Worm (Caenorhabditis elegans) whole organism, young adult: ENCODE results near the gene F39G3.2.

Experiments used
- B0019.2 ChIP-seq: fragments of 200-800 bp; sonication (Bioruptor generic); conservative IDR thresholded peaks from 2 replicates; pipeline ENCODE4 v1.3.6; 2022; ENCODE audit warnings: missing genetic modification reagents, missing genetic modification characterization, missing compliant biosample characterization
- B0035.1 ChIP-seq: sonication (generic microtip); optimal IDR thresholded peaks from 2 replicates; lab custom pipeline; 2016; ENCODE audit warnings: missing genetic modification characterization, mild to moderate bottlenecking, missing compliant biosample characterization, missing genotype, missing genetic modification reagents
- B0336.3 ChIP-seq: fragments of 200-800 bp; sonication (Bioruptor generic); IDR thresholded peaks from 2 replicates; pipeline ENCODE4 v1.3.6; 2022; ENCODE audit warnings: missing genetic modification characterization, missing compliant biosample characterization
- C06A6.2 ChIP-seq: fragments of 200-800 bp; sonication (Bioruptor generic); conservative IDR thresholded peaks from 2 replicates; pipeline ENCODE4 v1.3.6; 2022; ENCODE audit warnings: missing genetic modification characterization, missing compliant biosample characterization
- F33H1.4 ChIP-seq: fragments of 200-800 bp; sonication (Bioruptor generic); IDR thresholded peaks from 2 replicates; pipeline ENCODE4 v1.3.6; 2022; ENCODE audit warnings: missing genetic modification reagents, missing genetic modification characterization, missing compliant biosample characterization
- F37B4.10 ChIP-seq: fragments of 200-800 bp; sonication (Bioruptor generic); IDR thresholded peaks from 2 replicates; pipeline ENCODE4 v1.3.6; 2022; ENCODE audit warnings: missing genetic modification characterization, missing compliant biosample characterization
- F49E8.2 ChIP-seq: sonication (generic microtip); optimal IDR thresholded peaks from 3 replicates; lab custom pipeline; 2017; ENCODE audit warnings: missing genetic modification characterization, mild to moderate bottlenecking, missing compliant biosample characterization, antibody characterized with exemption, moderate library complexity; ENCODE audit not compliant: insufficient read depth
- K12H6.12 ChIP-seq: fragments of 200-800 bp; sonication (Bioruptor generic); optimal IDR thresholded peaks from 2 replicates; lab custom pipeline; 2018; ENCODE audit warnings: mild to moderate bottlenecking, missing genetic modification characterization, missing compliant biosample characterization
- Y53G8AR.9 ChIP-seq: fragments of 200-800 bp; sonication (Bioruptor generic); conservative IDR thresholded peaks from 2 replicates; pipeline ENCODE4 v1.3.6; 2022; ENCODE audit warnings: missing genetic modification reagents, missing genetic modification characterization, missing compliant biosample characterization
- Y67H2A.10 ChIP-seq: fragments of 200-800 bp; sonication (Bioruptor generic); conservative IDR thresholded peaks from 2 replicates; pipeline ENCODE4 v1.3.6; 2022; ENCODE audit warnings: missing genetic modification reagents, missing genetic modification characterization, missing compliant biosample characterization
- Y95B8A.8 ChIP-seq: fragments of 200-800 bp; sonication (Bioruptor generic); IDR thresholded peaks from 2 replicates; pipeline ENCODE4 v1.3.6; 2022; ENCODE audit warnings: missing genetic modification reagents, missing genetic modification characterization, missing compliant biosample characterization
- ZK185.1 ChIP-seq: sonication (generic microtip); optimal IDR thresholded peaks from 2 replicates; lab custom pipeline; 2016; ENCODE audit warnings: mild to moderate bottlenecking, missing genetic modification characterization, missing compliant biosample characterization; ENCODE audit not compliant: poor library complexity, severe bottlenecking
- akir-1 ChIP-seq: fragments of 200-800 bp; sonication (Bioruptor generic); optimal IDR thresholded peaks from 2 replicates; lab custom pipeline; 2018; ENCODE audit warnings: mild to moderate bottlenecking, missing genetic modification characterization, moderate library complexity, missing compliant biosample characterization
- ama-1 ChIP-seq, 3 experiments: fragments of 150-350 bp in 1 of 3; sonication (generic microtip) in 2 of 3; optimal IDR thresholded peaks; 2 replicates each; lab custom pipeline; 2014 to 2018; ENCODE audit warnings: missing biosample characterization in 2 of 3, missing genetic modification characterization in 2 of 3, missing genetic modification reagents in 2 of 3
- bed-1 ChIP-seq: fragments of 200-800 bp; sonication (Bioruptor generic); IDR thresholded peaks from 2 replicates; pipeline ENCODE4 v1.3.6; 2022; ENCODE audit warnings: missing genetic modification reagents, missing genetic modification characterization, missing compliant biosample characterization
- cebp-1 ChIP-seq, 2 experiments: fragments of 200-800 bp in 1 of 2; sonication (Bioruptor generic) in 1 of 2; sonication (generic microtip) in 1 of 2; IDR thresholded peaks in 1 of 2; optimal IDR thresholded peaks in 1 of 2; 2 replicates each; pipeline versions ENCODE4 v1.3.6 to Lab custom; 2017 to 2022; ENCODE audit warnings: missing compliant biosample characterization in 2 of 2, missing genetic modification characterization in 2 of 2, mild to moderate bottlenecking in 1 of 2, missing genetic modification reagents in 1 of 2, moderate library complexity in 1 of 2
- cebp-2 ChIP-seq: fragments of 200-800 bp; sonication (Bioruptor generic); IDR thresholded peaks from 2 replicates; pipeline ENCODE4 v1.3.6; 2022; ENCODE audit warnings: missing genetic modification characterization, missing compliant biosample characterization
- ceh-100 ChIP-seq: fragments of 200-800 bp; sonication (Bioruptor generic); IDR thresholded peaks from 2 replicates; pipeline ENCODE4 v1.3.6; 2022; ENCODE audit warnings: missing genetic modification reagents, missing genetic modification characterization, missing compliant biosample characterization
- ceh-40 ChIP-seq: fragments of 200-800 bp; sonication (Bioruptor generic); IDR thresholded peaks from 2 replicates; pipeline ENCODE4 v1.3.6; 2022; ENCODE audit warnings: missing genetic modification characterization, missing compliant biosample characterization
- ceh-58 ChIP-seq: fragments of 200-800 bp; sonication (Bioruptor generic); IDR thresholded peaks from 2 replicates; pipeline ENCODE4 v1.3.6; 2022; ENCODE audit warnings: missing genetic modification characterization, missing compliant biosample characterization
- ceh-79 ChIP-seq: sonication (generic microtip); optimal IDR thresholded peaks from 2 replicates; lab custom pipeline; 2017; ENCODE audit warnings: mild to moderate bottlenecking, missing genetic modification characterization, missing compliant biosample characterization
- egrh-3 ChIP-seq: fragments of 200-800 bp; sonication (Bioruptor generic); IDR thresholded peaks from 2 replicates; pipeline ENCODE4 v1.3.6; 2022; ENCODE audit warnings: missing genetic modification reagents, missing genetic modification characterization, missing compliant biosample characterization
- hmg-1.2 ChIP-seq: fragments of 200-800 bp; sonication (Bioruptor generic); IDR thresholded peaks from 2 replicates; pipeline ENCODE4 v1.3.6; 2022; ENCODE audit warnings: missing genetic modification reagents, missing genetic modification characterization, missing compliant biosample characterization
- let-526 ChIP-seq: fragments of 200-800 bp; sonication (Bioruptor generic); IDR thresholded peaks from 2 replicates; pipeline ENCODE4 v1.3.6; 2022; ENCODE audit warnings: missing genetic modification reagents, missing genetic modification characterization, missing compliant biosample characterization
- let-607 ChIP-seq, 2 experiments: fragments of 200-800 bp in 1 of 2; sonication (Bioruptor generic) in 1 of 2; sonication (generic microtip) in 1 of 2; optimal IDR thresholded peaks; 2 replicates each; lab custom pipeline; 2016 to 2018; ENCODE audit warnings: mild to moderate bottlenecking in 2 of 2, missing compliant biosample characterization in 2 of 2, missing genetic modification characterization in 2 of 2, moderate library complexity in 2 of 2, missing genotype in 1 of 2
- lin-26 ChIP-seq: fragments of 200-800 bp; sonication (Bioruptor generic); IDR thresholded peaks from 2 replicates; pipeline ENCODE4 v1.3.6; 2022; ENCODE audit warnings: missing genetic modification reagents, missing genetic modification characterization, missing compliant biosample characterization
- lin-35 ChIP-seq, 3 experiments: fragments of 150-350 bp in 2 of 3; sonication (generic microtip) in 1 of 3; optimal IDR thresholded peaks; 2 replicates each; lab custom pipeline; 2014 to 2018; ENCODE audit warnings: missing biosample characterization in 3 of 3, missing genetic modification characterization in 3 of 3, missing genetic modification reagents in 3 of 3
- lin-40 ChIP-seq: sonication (generic microtip); optimal IDR thresholded peaks from 2 replicates; lab custom pipeline; 2016; ENCODE audit warnings: missing genetic modification characterization, mild to moderate bottlenecking, missing compliant biosample characterization, missing genotype, missing genetic modification reagents
- lin-54 ChIP-seq: fragments of 200-800 bp; sonication (Bioruptor generic); optimal IDR thresholded peaks from 2 replicates; lab custom pipeline; 2018; ENCODE audit warnings: mild to moderate bottlenecking, missing genetic modification characterization, missing compliant biosample characterization
- madf-3 ChIP-seq: fragments of 200-800 bp; sonication (Bioruptor generic); IDR thresholded peaks from 2 replicates; pipeline ENCODE4 v1.3.6; 2022; ENCODE audit warnings: missing genetic modification reagents, missing genetic modification characterization, missing compliant biosample characterization
- madf-6 ChIP-seq: fragments of 200-800 bp; sonication (Bioruptor generic); IDR thresholded peaks from 2 replicates; pipeline ENCODE4 v1.3.6; 2022; ENCODE audit warnings: missing genetic modification reagents, missing genetic modification characterization, missing compliant biosample characterization
- mcd-1 ChIP-seq: fragments of 200-800 bp; sonication (Bioruptor generic); IDR thresholded peaks from 2 replicates; pipeline ENCODE4 v1.3.6; 2022; ENCODE audit warnings: missing genetic modification reagents, missing genetic modification characterization, missing compliant biosample characterization
- mxl-1 ChIP-seq: sonication (generic microtip); optimal IDR thresholded peaks from 2 replicates; lab custom pipeline; 2016; ENCODE audit warnings: missing genetic modification characterization, missing compliant biosample characterization
- nhr-179 ChIP-seq: sonication (generic microtip); optimal IDR thresholded peaks from 2 replicates; lab custom pipeline; 2016; ENCODE audit warnings: mild to moderate bottlenecking, missing genetic modification characterization, missing compliant biosample characterization
- nhr-80 ChIP-seq: sonication (generic microtip); optimal IDR thresholded peaks from 2 replicates; lab custom pipeline; 2016; ENCODE audit warnings: missing genetic modification characterization, missing compliant biosample characterization
- rec-8 ChIP-seq, 2 experiments: sonication (generic microtip); optimal IDR thresholded peaks; 2 replicates each; lab custom pipeline; 2016; ENCODE audit warnings: mild to moderate bottlenecking in 2 of 2, missing genetic modification characterization in 2 of 2, missing genetic modification reagents in 2 of 2, missing genotype in 2 of 2, missing biosample characterization in 1 of 2, missing compliant biosample characterization in 1 of 2, moderate library complexity in 1 of 2
- sptf-2 ChIP-seq: fragments of 200-800 bp; sonication (Bioruptor generic); optimal IDR thresholded peaks from 2 replicates; lab custom pipeline; 2018; ENCODE audit warnings: mild to moderate bottlenecking, missing genetic modification characterization, missing compliant biosample characterization
- tlf-1 ChIP-seq: fragments of 200-800 bp; sonication (Bioruptor generic); optimal IDR thresholded peaks from 2 replicates; lab custom pipeline; 2018; ENCODE audit warnings: mild to moderate bottlenecking, missing genetic modification characterization, missing compliant biosample characterization
- unc-130 ChIP-seq: sonication (generic microtip); optimal IDR thresholded peaks from 2 replicates; lab custom pipeline; 2016; ENCODE audit warnings: missing genetic modification reagents, missing genetic modification characterization, missing compliant biosample characterization
- zfh-2 ChIP-seq: fragments of 200-800 bp; sonication (Bioruptor generic); conservative IDR thresholded peaks from 2 replicates; pipeline ENCODE4 v1.3.6; 2022; ENCODE audit warnings: missing genetic modification reagents, missing genetic modification characterization, missing compliant biosample characterization
- zim-3 ChIP-seq: sonication (generic microtip); optimal IDR thresholded peaks from 2 replicates; lab custom pipeline; 2017; ENCODE audit warnings: mild to moderate bottlenecking, missing genetic modification characterization, moderate library complexity, missing compliant biosample characterization
- ztf-18 ChIP-seq: sonication (generic microtip); optimal IDR thresholded peaks from 2 replicates; lab custom pipeline; 2016; ENCODE audit warnings: missing genotype, mild to moderate bottlenecking, missing genetic modification characterization, missing compliant biosample characterization
- ztf-22 ChIP-seq: fragments of 200-800 bp; sonication (Bioruptor generic); optimal IDR thresholded peaks from 2 replicates; lab custom pipeline; 2018; ENCODE audit warnings: mild to moderate bottlenecking, missing genetic modification characterization, moderate library complexity, missing compliant biosample characterization
- ztf-25 ChIP-seq: fragments of 200-800 bp; sonication (Bioruptor generic); IDR thresholded peaks from 2 replicates; pipeline ENCODE4 v1.3.6; 2022; ENCODE audit warnings: missing genetic modification reagents, missing genetic modification characterization, missing compliant biosample characterization
- ztf-6 ChIP-seq: fragments of 200-800 bp; sonication (Bioruptor generic); IDR thresholded peaks from 2 replicates; pipeline ENCODE4 v1.3.6; 2022; ENCODE audit warnings: missing genetic modification reagents, missing genetic modification characterization, missing compliant biosample characterization

Gene F39G3.2

ce11 chrV:4737727-4738126 is at the start of gene F39G3.2:
Gene F39G3.2, plus strand, starts transcription at chrV:4737831.
- no peak for TF ChIP-seq bed-1 (GFP tag; lab: Robert Waterston, UW)
- TF ChIP-seq nhr-80 (tag; lab: Kevin White, UChicago), result peak; percentile 74
- TF ChIP-seq cebp-2 (GFP tag; lab: Robert Waterston, UW), result no peak
- TF ChIP-seq let-607 (tag; optimal IDR thresholded peaks at IDR 0.05; lab: Kevin White, UChicago), result no peak
- TF ChIP-seq B0035.1 (tag; lab: Kevin White, UChicago), result no peak
- no peak for TF ChIP-seq tlf-1 (GFP tag; lab: Kevin White, UChicago)
- TF ChIP-seq lin-54 (GFP tag; lab: Kevin White, UChicago), result no peak
- no peak for TF ChIP-seq madf-6 (GFP tag; lab: Robert Waterston, UW)

DNA sequence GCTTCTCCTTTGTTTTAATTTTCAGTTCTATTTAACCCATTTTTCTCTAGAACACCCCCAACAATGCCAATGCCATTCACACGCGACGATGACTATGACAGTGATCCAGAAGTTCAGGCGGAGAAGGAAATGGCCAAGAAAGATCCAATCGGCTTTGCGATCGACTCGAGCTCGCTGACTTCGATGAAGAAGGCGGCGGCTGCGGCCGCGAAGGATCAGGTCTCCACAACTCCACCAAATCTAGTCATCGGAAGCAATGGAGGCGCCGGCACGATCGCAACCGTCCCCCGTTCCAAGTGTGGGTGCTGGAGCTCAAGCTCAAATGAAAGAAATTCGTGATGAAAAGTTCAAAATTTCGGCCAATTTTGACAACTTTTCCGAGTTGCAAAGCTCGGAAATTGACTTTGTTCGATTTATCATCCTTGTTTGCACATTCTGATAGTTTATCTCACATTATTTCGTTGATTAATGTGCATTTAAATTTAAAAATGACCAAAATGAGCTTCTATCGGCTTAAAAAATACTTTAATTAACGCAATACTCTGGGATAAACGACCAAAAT is 49.6 kb upstream of the F39G3.2 start, which contains the start of gene K03B4.2:
TSS of gene K03B4.2 (plus strand) at position 51 of the 562 bp plus-strand sequence.
- TF ChIP-seq let-526 (GFP tag; lab: Robert Waterston, UW), result no peak
- TF ChIP-seq Y95B8A.8 (GFP tag; lab: Robert Waterston, UW), result no peak
- TF ChIP-seq F37B4.10, result no peak
- TF ChIP-seq ceh-100 (GFP tag; lab: Robert Waterston, UW), result no peak
- no peak for TF ChIP-seq cebp-1 (GFP tag; IDR thresholded peaks at IDR 0.05; lab: Robert Waterston, UW)
- TF ChIP-seq cebp-1 (tag; optimal IDR thresholded peaks at IDR 0.05; lab: Kevin White, UChicago), result no peak
- TF ChIP-seq lin-40 (tag; lab: Kevin White, UChicago), result no peak
- no peak for TF ChIP-seq akir-1 (GFP tag; lab: Kevin White, UChicago)
- TF ChIP-seq hmg-1.2 (GFP tag; lab: Robert Waterston, UW), result no peak
- TF ChIP-seq tlf-1 (GFP tag; lab: Kevin White, UChicago), result no peak
- peak; percentile 43; the same call in 1 of the 2 replicates for TF ChIP-seq mcd-1 (GFP tag; lab: Robert Waterston, UW)
- TF ChIP-seq zim-3, result peak; percentile 11
- TF ChIP-seq let-607 (tag; optimal IDR thresholded peaks at IDR 0.05; lab: Kevin White, UChicago), result no peak
- TF ChIP-seq egrh-3 (GFP tag; lab: Robert Waterston, UW), result 0 out of 2 replicates have a peak, but pooled peaks have one; percentile 26
- TF ChIP-seq C06A6.2 (GFP tag; lab: Robert Waterston, UW), result no peak
- TF ChIP-seq ztf-6 (GFP tag; lab: Robert Waterston, UW), result no peak
- no peak for TF ChIP-seq ceh-79 (tag; lab: Kevin White, UChicago)
- TF ChIP-seq ceh-40 (GFP tag; lab: Robert Waterston, UW), result no peak
- TF ChIP-seq lin-26, result no peak
- TF ChIP-seq bed-1 (GFP tag; lab: Robert Waterston, UW), result no peak
- no peak for TF ChIP-seq sptf-2 (GFP tag; lab: Kevin White, UChicago)
- no peak for TF ChIP-seq ztf-25 (GFP tag; lab: Robert Waterston, UW)
- no peak for TF ChIP-seq K12H6.12
- TF ChIP-seq Y53G8AR.9 (GFP tag; lab: Robert Waterston, UW), result peak; percentile 69; the same call in 1 of the 2 replicates
- no peak for TF ChIP-seq ztf-22 (GFP tag; lab: Kevin White, UChicago)
- TF ChIP-seq madf-3 (GFP tag; lab: Robert Waterston, UW), result peak; percentile 38; the same call in 1 of the 2 replicates
- TF ChIP-seq mxl-1 (tag; lab: Kevin White, UChicago), result no peak
- TF ChIP-seq nhr-179 (tag; lab: Kevin White, UChicago), result no peak
- peak; percentile 64 for TF ChIP-seq zfh-2 (GFP tag; lab: Robert Waterston, UW)
- peak; percentile 59 for TF ChIP-seq ama-1 (optimal IDR thresholded peaks at IDR 0.05; lab: Kevin White, UChicago)
- TF ChIP-seq ama-1 (GFP tag; optimal IDR thresholded peaks at IDR 0.05; lab: Kevin White, UChicago), result no peak
- TF ChIP-seq unc-130 (GFP tag; lab: Kevin White, UChicago), result no peak
- no peak for TF ChIP-seq B0336.3 (GFP tag; lab: Robert Waterston, UW)
- TF ChIP-seq F33H1.4 (GFP tag; lab: Robert Waterston, UW), result no peak
- TF ChIP-seq ceh-58, result no peak
- TF ChIP-seq F49E8.2 (tag; lab: Kevin White, UChicago), result no peak
- TF ChIP-seq ztf-18 (tag; lab: Kevin White, UChicago), result no peak
- peak in 1 of 3 experiments; percentile 15 for TF ChIP-seq lin-35 (GFP tag; optimal IDR thresholded peaks at IDR 0.05; lab: Kevin White, UChicago)
- no peak for TF ChIP-seq B0019.2
- TF ChIP-seq ZK185.1, result no peak
- TF ChIP-seq rec-8 (tag; optimal IDR thresholded peaks at IDR 0.05; lab: Kevin White, UChicago), result no peak
- no peak for TF ChIP-seq Y67H2A.10 (GFP tag; lab: Robert Waterston, UW)
